Fruit fly (Drosophila melanogaster) whole organism, embryonic: ENCODE measurements around the gene Pdcd4.

Experiments used
- Asciz ChIP-seq: fragments of 200-800 bp; sonication (Bioruptor generic); optimal IDR thresholded peaks from 2 replicates; lab custom pipeline; 2017; ENCODE audit warnings: missing biosample characterization, mild to moderate bottlenecking, missing genetic modification characterization, missing genetic modification reagents
- B-H2 ChIP-seq: fragments of 200-800 bp; sonication (Bioruptor generic); optimal IDR thresholded peaks from 2 replicates; lab custom pipeline; 2018; ENCODE audit warnings: missing biosample characterization, mild to moderate bottlenecking, missing genetic modification characterization
- Bdp1 ChIP-seq: fragments of 200-800 bp; sonication (Bioruptor generic); optimal IDR thresholded peaks from 3 replicates; lab custom pipeline; 2016; ENCODE audit warnings: missing biosample characterization, missing genetic modification characterization
- CG10321 ChIP-seq: fragments of 200-800 bp; sonication (Bioruptor generic); IDR thresholded peaks from 2 replicates; pipeline ENCODE4 v1.3.6; 2022; ENCODE audit warnings: missing biosample characterization, missing genetic modification characterization
- CG11398 ChIP-seq: fragments of 200-800 bp; sonication (Bioruptor generic); optimal IDR thresholded peaks from 2 replicates; lab custom pipeline; 2016; ENCODE audit warnings: missing biosample characterization, missing genetic modification characterization
- CG11456 ChIP-seq: fragments of 200-800 bp; sonication (Bioruptor generic); IDR thresholded peaks from 3 replicates; pipeline ENCODE4 v1.3.6; 2022; ENCODE audit warnings: missing biosample characterization, missing genetic modification characterization
- CG11504 ChIP-seq: fragments of 200-800 bp; sonication (Bioruptor generic); optimal IDR thresholded peaks from 3 replicates; lab custom pipeline; 2019; ENCODE audit warnings: missing biosample characterization, mild to moderate bottlenecking, missing genetic modification characterization, moderate library complexity
- CG17359 ChIP-seq: fragments of 200-800 bp; sonication (Bioruptor generic); optimal IDR thresholded peaks from 3 replicates; lab custom pipeline; 2018; ENCODE audit warnings: missing biosample characterization, mild to moderate bottlenecking, missing genetic modification characterization, moderate library complexity
- CG17385 ChIP-seq: fragments of 200-800 bp; sonication (Bioruptor generic); optimal IDR thresholded peaks from 3 replicates; lab custom pipeline; 2018; ENCODE audit warnings: missing biosample characterization, mild to moderate bottlenecking, missing genetic modification characterization
- CG18011 ChIP-seq: fragments of 200-800 bp; sonication (Bioruptor generic); optimal IDR thresholded peaks from 2 replicates; lab custom pipeline; 2017; ENCODE audit warnings: missing biosample characterization, missing genetic modification characterization, mild to moderate bottlenecking, moderate library complexity, missing genotype
- CG2678 ChIP-seq: fragments of 200-800 bp; sonication (Bioruptor generic); optimal IDR thresholded peaks from 3 replicates; lab custom pipeline; 2019; ENCODE audit warnings: missing biosample characterization, mild to moderate bottlenecking, missing genetic modification characterization, moderate library complexity
- CG33557 ChIP-seq: fragments of 200-800 bp; sonication (Bioruptor generic); optimal IDR thresholded peaks from 2 replicates; lab custom pipeline; 2019; ENCODE audit warnings: missing biosample characterization, mild to moderate bottlenecking, missing genetic modification characterization, moderate library complexity
- CG34376 ChIP-seq: fragments of 200-800 bp; sonication (Bioruptor generic); optimal IDR thresholded peaks from 2 replicates; lab custom pipeline; 2018; ENCODE audit warnings: missing biosample characterization, mild to moderate bottlenecking, missing genetic modification characterization
- CG7839 ChIP-seq: fragments of 200-800 bp; sonication (Bioruptor generic); optimal IDR thresholded peaks from 3 replicates; lab custom pipeline; 2018; ENCODE audit warnings: missing biosample characterization, mild to moderate bottlenecking, missing genetic modification characterization, moderate library complexity
- CG9727 ChIP-seq: fragments of 200-800 bp; sonication (Bioruptor generic); optimal IDR thresholded peaks from 3 replicates; lab custom pipeline; 2017; ENCODE audit warnings: missing biosample characterization, mild to moderate bottlenecking, missing genetic modification characterization
- CTCF ChIP-seq: fragments of 200-800 bp; sonication (Bioruptor generic); optimal IDR thresholded peaks from 2 replicates; lab custom pipeline; 2017; ENCODE audit warnings: missing biosample characterization, mild to moderate bottlenecking, missing genetic modification characterization, moderate library complexity
- D19A ChIP-seq: fragments of 200-800 bp; optimal IDR thresholded peaks from 3 replicates; lab custom pipeline; 2019; ENCODE audit warnings: missing biosample characterization, mild to moderate bottlenecking, missing genetic modification characterization, moderate library complexity
- Dll ChIP-seq: fragments of 200-800 bp; sonication (Bioruptor generic); IDR thresholded peaks from 4 replicates; pipeline ENCODE4 v1.3.6; 2022; ENCODE audit warnings: missing biosample characterization, missing genetic modification characterization; ENCODE audit not compliant: partially characterized antibody
- Doc3 ChIP-seq: fragments of 200-800 bp; sonication (Bioruptor generic); IDR thresholded peaks from 3 replicates; pipeline ENCODE4 v1.3.6; 2022; ENCODE audit warnings: missing biosample characterization, missing genetic modification characterization; ENCODE audit not compliant: partially characterized antibody
- Drgx ChIP-seq: fragments of 200-800 bp; sonication (Bioruptor generic); IDR thresholded peaks from 2 replicates; pipeline ENCODE4 v1.3.6; 2022; ENCODE audit warnings: missing biosample characterization, missing genetic modification characterization
- MESR4 ChIP-seq: fragments of 200-800 bp; sonication (Bioruptor generic); optimal IDR thresholded peaks from 2 replicates; lab custom pipeline; 2018; ENCODE audit warnings: missing biosample characterization, mild to moderate bottlenecking, missing genetic modification characterization, moderate library complexity
- Neu2 ChIP-seq: fragments of 200-800 bp; sonication (Bioruptor generic); optimal IDR thresholded peaks from 3 replicates; lab custom pipeline; 2016; ENCODE audit warnings: missing biosample characterization, missing genetic modification characterization, borderline replicate concordance
- Optix ChIP-seq: fragments of 200-800 bp; sonication (Bioruptor generic); IDR thresholded peaks from 3 replicates; pipeline ENCODE4 v1.3.6; 2022; ENCODE audit warnings: missing biosample characterization, missing genetic modification characterization
- Trl ChIP-seq, 3 experiments: fragments of >200 bp in 2 of 3; fragments of 200-800 bp in 1 of 3; sonication (Bioruptor generic) in 1 of 3; optimal IDR thresholded peaks; 2 replicates in 1 of 3; 3 replicates in 2 of 3; lab custom pipeline; 2016 to 2017; ENCODE audit warnings: missing biosample characterization in 1 of 3, missing genetic modification characterization in 1 of 3
- abd-A ChIP-seq: fragments of 200-800 bp; sonication (Bioruptor generic); optimal IDR thresholded peaks from 3 replicates; lab custom pipeline; 2019; ENCODE audit warnings: missing biosample characterization, mild to moderate bottlenecking, missing genetic modification characterization, moderate library complexity
- ato ChIP-seq: fragments of 200-800 bp; sonication (Bioruptor generic); IDR thresholded peaks from 2 replicates; pipeline ENCODE4 v1.3.6; 2022; ENCODE audit warnings: missing biosample characterization, missing genetic modification characterization; ENCODE audit not compliant: partially characterized antibody
- danr ChIP-seq: fragments of 200-800 bp; sonication (Bioruptor generic); IDR thresholded peaks from 2 replicates; pipeline ENCODE4 v1.3.6; 2022; ENCODE audit warnings: missing biosample characterization, missing genetic modification characterization
- dm ChIP-seq: fragments of 200-800 bp; sonication (Bioruptor generic); optimal IDR thresholded peaks from 3 replicates; lab custom pipeline; 2016; ENCODE audit warnings: missing biosample characterization, missing genetic modification characterization
- dmrt99B ChIP-seq: fragments of 200-800 bp; sonication (Bioruptor generic); optimal IDR thresholded peaks from 2 replicates; lab custom pipeline; 2018; ENCODE audit warnings: missing biosample characterization, mild to moderate bottlenecking, missing genetic modification characterization, moderate library complexity
- gem ChIP-seq: fragments of 200-800 bp; sonication (Bioruptor generic); optimal IDR thresholded peaks from 2 replicates; lab custom pipeline; 2019; ENCODE audit warnings: missing biosample characterization, mild to moderate bottlenecking, missing genetic modification characterization, moderate library complexity
- gro ChIP-seq: fragments of 200-800 bp; sonication (Bioruptor generic); optimal IDR thresholded peaks from 2 replicates; lab custom pipeline; 2016; ENCODE audit warnings: missing biosample characterization, missing genetic modification characterization
- her ChIP-seq: fragments of 200-800 bp; sonication (Bioruptor generic); optimal IDR thresholded peaks from 2 replicates; lab custom pipeline; 2016; ENCODE audit warnings: missing biosample characterization, missing genetic modification characterization
- mam ChIP-seq: fragments of 200-800 bp; sonication (Bioruptor generic); optimal IDR thresholded peaks from 3 replicates; lab custom pipeline; 2016; ENCODE audit warnings: missing biosample characterization, missing genetic modification characterization
- nau ChIP-seq: fragments of 200-800 bp; sonication (Bioruptor generic); optimal IDR thresholded peaks from 3 replicates; lab custom pipeline; 2017; ENCODE audit warnings: missing biosample characterization, mild to moderate bottlenecking, missing genetic modification characterization, missing genetic modification reagents
- ranshi ChIP-seq: fragments of 200-800 bp; sonication (Bioruptor generic); IDR thresholded peaks from 2 replicates; pipeline ENCODE4 v1.3.6; 2022; ENCODE audit warnings: missing biosample characterization, missing genetic modification characterization
- sna ChIP-seq: fragments of 200-800 bp; sonication (Bioruptor generic); IDR thresholded peaks from 2 replicates; pipeline ENCODE4 v1.3.6; 2022; ENCODE audit warnings: missing biosample characterization, missing genetic modification characterization; ENCODE audit not compliant: partially characterized antibody
- sob ChIP-seq: fragments of 200-800 bp; sonication (Bioruptor generic); IDR thresholded peaks from 2 replicates; pipeline ENCODE4 v1.3.6; 2022; ENCODE audit warnings: missing biosample characterization, missing genetic modification characterization
- toy ChIP-seq: fragments of 200-800 bp; sonication (Bioruptor generic); IDR thresholded peaks from 2 replicates; pipeline ENCODE4 v1.3.6; 2022; ENCODE audit warnings: missing biosample characterization, missing genetic modification characterization
- tup ChIP-seq: fragments of 200-800 bp; sonication (Bioruptor generic); optimal IDR thresholded peaks from 2 replicates; lab custom pipeline; 2016; ENCODE audit warnings: missing biosample characterization, mild to moderate bottlenecking, missing genetic modification characterization, moderate library complexity
- wor ChIP-seq: fragments of 200-800 bp; sonication (Bioruptor generic); IDR thresholded peaks from 2 replicates; pipeline ENCODE4 v1.3.6; 2022; ENCODE audit warnings: missing biosample characterization, missing genetic modification characterization

Pdcd4 gene

DNA sequence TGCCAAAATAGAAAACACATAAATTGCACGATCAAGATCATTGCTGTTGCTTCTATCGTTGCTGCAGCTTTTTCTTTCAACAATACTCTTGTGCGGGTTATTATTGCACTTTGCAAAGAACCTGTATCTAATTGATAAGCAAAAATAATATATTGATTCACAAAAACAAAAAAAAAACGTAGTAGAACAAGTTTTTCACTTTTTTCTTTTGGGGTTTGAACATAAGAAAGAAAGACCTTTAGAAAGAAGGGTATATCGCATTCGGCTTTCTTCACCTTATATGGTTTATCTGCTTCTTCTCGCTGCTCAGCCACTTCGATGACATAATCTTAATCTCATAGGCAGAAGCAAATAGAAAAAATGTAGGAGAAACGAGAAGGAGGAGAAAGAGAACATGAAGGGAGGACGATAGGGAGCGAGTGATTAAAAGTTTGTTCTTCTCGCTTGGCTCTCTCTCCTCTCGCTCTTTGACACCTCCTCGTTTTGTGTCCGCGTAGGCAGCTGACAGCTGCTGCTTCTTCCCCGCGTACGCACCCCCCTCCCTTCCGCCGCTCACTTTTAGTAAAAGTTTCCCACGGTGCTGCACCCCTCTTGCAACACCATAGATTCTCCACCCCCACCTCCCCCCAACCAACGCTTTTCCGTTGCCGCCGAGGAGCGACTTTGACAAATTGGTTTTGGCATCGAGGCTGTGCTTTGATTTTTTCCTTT is 56.3 kb downstream of the Pdcd4 start (continued):
- TF ChIP-seq Asciz (GFP tag; lab: Kevin White, UChicago) (no peak), CG2678 (tag; lab: Kevin White, UChicago) (peak; percentile 7), abd-A (no peak), CG33557 (GFP tag; lab: Kevin White, UChicago) (no peak), Trl (optimal IDR thresholded peaks at IDR 0.05; lab: Kevin White, UChicago) (peak in 1 of 2 experiments; percentile 2), Trl (GFP tag; optimal IDR thresholded peaks at IDR 0.05; lab: Kevin White, UChicago) (no peak), wor (GFP tag; lab: Robert Waterston, UW) (no peak), her (GFP tag; lab: Kevin White, UChicago) (no peak), ranshi (GFP tag; lab: Robert Waterston, UW) (no peak), CG10321 (GFP tag; lab: Robert Waterston, UW) (no peak), Drgx (GFP tag; lab: Robert Waterston, UW) (peak; percentile 65), CG18011 (no peak), Bdp1 (GFP tag; lab: Kevin White, UChicago) (no peak), mam (GFP tag; lab: Kevin White, UChicago) (no peak), dm (no peak), B-H2 (GFP tag; lab: Kevin White, UChicago) (no peak), nau (GFP tag; lab: Kevin White, UChicago) (peak; percentile 19), toy (GFP tag; lab: Robert Waterston, UW) (no peak), danr (GFP tag; lab: Robert Waterston, UW) (no peak), CG11398 (GFP tag; lab: Kevin White, UChicago) (no peak), ato (GFP tag; lab: Robert Waterston, UW) (no peak), sob (0 out of 2 replicates have a peak, but pooled peaks have one; percentile 14), CG9727 (GFP tag; lab: Kevin White, UChicago) (no peak), dmrt99B (peak; percentile 1), gem (peak; percentile 34), CTCF (GFP tag; lab: Kevin White, UChicago) (no peak), CG7839 (tag; lab: Kevin White, UChicago) (peak; percentile 1), sna (no peak), gro (GFP tag; lab: Kevin White, UChicago) (no peak), CG34376 (GFP tag; lab: Kevin White, UChicago) (no peak), Neu2 (GFP tag; lab: Kevin White, UChicago) (no peak), CG11456 (GFP tag; lab: Robert Waterston, UW) (no peak), MESR4 (no peak), tup (no peak), D19A (tag; lab: Kevin White, UChicago) (peak; percentile 62), CG17359 (no peak), Optix (GFP tag; lab: Robert Waterston, UW) (no peak), CG17385 (GFP tag; lab: Kevin White, UChicago) (peak; percentile 14), CG11504 (tag; lab: Kevin White, UChicago) (peak; percentile 26), Doc3 (GFP tag; lab: Robert Waterston, UW) (no peak), Dll (GFP tag; lab: Robert Waterston, UW) (no peak)
- TF ChIP-seq, all 482 proteins: peak for 19
